Worm (Caenorhabditis elegans) whole organism, late embryonic: ENCODE measurements around the gene Y73B6BL.288.

Experiments used
- ama-1 ChIP-seq: fragments of 150-350 bp; optimal IDR thresholded peaks from 2 replicates; lab custom pipeline; 2014
- ceh-9 ChIP-seq: sonication (generic microtip); optimal IDR thresholded peaks from 2 replicates; lab custom pipeline; 2016; ENCODE audit warnings: mild to moderate bottlenecking, missing genetic modification characterization, inconsistent platforms, missing compliant biosample characterization
- elt-2 ChIP-seq: sonication (generic microtip); optimal IDR thresholded peaks from 2 replicates; lab custom pipeline; 2016; ENCODE audit warnings: missing genetic modification reagents, missing genetic modification characterization, missing compliant biosample characterization
- odd-2 ChIP-seq: sonication (generic microtip); optimal IDR thresholded peaks from 2 replicates; lab custom pipeline; 2017; ENCODE audit warnings: antibody characterized with exemption, mild to moderate bottlenecking, missing genetic modification characterization, missing compliant biosample characterization
- pag-3 ChIP-seq: sonication (generic microtip); optimal IDR thresholded peaks from 2 replicates; lab custom pipeline; 2016; ENCODE audit warnings: missing compliant biosample characterization, missing genetic modification characterization, borderline replicate concordance
- pha-4 ChIP-seq: fragments of 150-350 bp; optimal IDR thresholded peaks from 2 replicates; lab custom pipeline; 2018; ENCODE audit warnings: missing biosample characterization, missing genetic modification reagents, missing genetic modification characterization
- rnt-1 ChIP-seq: sonication (generic microtip); optimal IDR thresholded peaks from 2 replicates; lab custom pipeline; 2016; ENCODE audit warnings: missing genetic modification characterization, missing compliant biosample characterization
- tbx-2 ChIP-seq: sonication (generic microtip); optimal IDR thresholded peaks from 2 replicates; lab custom pipeline; 2016; ENCODE audit warnings: missing genetic modification characterization, missing compliant biosample characterization
- unc-3 ChIP-seq, 2 experiments: fragments of 200-800 bp in 1 of 2; sonication (Bioruptor generic) in 1 of 2; sonication (generic microtip) in 1 of 2; conservative IDR thresholded peaks in 1 of 2; optimal IDR thresholded peaks in 1 of 2; 2 replicates each; pipeline versions ENCODE4 v1.3.6 to Lab custom; 2016 to 2022; ENCODE audit warnings: missing compliant biosample characterization in 2 of 2, missing genetic modification characterization in 2 of 2, missing genetic modification reagents in 1 of 2

- TF ChIP-seq tbx-2 (tag; lab: Kevin White, UChicago), result no peak
- no peak for TF ChIP-seq rnt-1
- no peak for TF ChIP-seq odd-2 (tag; lab: Kevin White, UChicago)
- no peak for TF ChIP-seq elt-2 (tag; lab: Kevin White, UChicago)
- no peak for TF ChIP-seq ama-1 (lab: Kevin White, UChicago)
- TF ChIP-seq pag-3 (tag; lab: Kevin White, UChicago), result no peak
- TF ChIP-seq ceh-9, result no peak
- TF ChIP-seq unc-3 (GFP tag; conservative IDR thresholded peaks at IDR 0.05; lab: Robert Waterston, UW), result no peak
- no peak for TF ChIP-seq unc-3 (tag; optimal IDR thresholded peaks at IDR 0.05; lab: Kevin White, UChicago)
- no peak for TF ChIP-seq pha-4 (tag; lab: Kevin White, UChicago)
Measured at ce11 chrIV:6333915-6334314, 8.4 kb downstream of the Y73B6BL.288 start, which contains the start of gene blos-2.
